Fruit fly (Drosophila melanogaster) whole organism, embryonic: ENCODE results near the gene CG18788.
A peak's percentile ranks its signal among the peaks of the same experiment; 100 is the strongest.

Source experiments
- Ada2b ChIP-seq: fragments of 200-800 bp; sonication (Bioruptor generic); IDR thresholded peaks from 2 replicates; pipeline ENCODE4 v1.3.6; 2022; ENCODE audit warnings: missing biosample characterization, missing genetic modification characterization
- Adf1 ChIP-seq: fragments of 200-800 bp; sonication (Bioruptor generic); IDR thresholded peaks from 2 replicates; pipeline ENCODE4 v1.3.6; 2022; ENCODE audit warnings: missing biosample characterization, missing genetic modification characterization
- Bdp1 ChIP-seq: fragments of 200-800 bp; sonication (Bioruptor generic); optimal IDR thresholded peaks from 3 replicates; lab custom pipeline; 2016; ENCODE audit warnings: missing biosample characterization, missing genetic modification characterization
- Blimp-1 ChIP-seq: fragments of 200-800 bp; sonication (Bioruptor generic); optimal IDR thresholded peaks from 3 replicates; lab custom pipeline; 2018; ENCODE audit warnings: missing biosample characterization, missing genetic modification characterization, mild to moderate bottlenecking, moderate library complexity, missing genetic modification reagents
- CG10654 ChIP-seq: fragments of 200-800 bp; sonication (Bioruptor generic); optimal IDR thresholded peaks from 2 replicates; lab custom pipeline; 2016; ENCODE audit warnings: missing biosample characterization, missing genetic modification characterization
- CG11504 ChIP-seq: fragments of 200-800 bp; sonication (Bioruptor generic); optimal IDR thresholded peaks from 3 replicates; lab custom pipeline; 2019; ENCODE audit warnings: missing biosample characterization, mild to moderate bottlenecking, missing genetic modification characterization, moderate library complexity
- CG12236 ChIP-seq: fragments of 200-800 bp; sonication (Bioruptor generic); optimal IDR thresholded peaks from 2 replicates; lab custom pipeline; 2016; ENCODE audit warnings: missing biosample characterization, missing genetic modification characterization
- CG12391 ChIP-seq: fragments of 200-800 bp; sonication (Bioruptor generic); optimal IDR thresholded peaks from 3 replicates; lab custom pipeline; 2018; ENCODE audit warnings: missing biosample characterization, mild to moderate bottlenecking, missing genetic modification characterization, moderate library complexity
- CG1603 ChIP-seq: fragments of 200-800 bp; sonication (Bioruptor generic); optimal IDR thresholded peaks from 2 replicates; lab custom pipeline; 2019; ENCODE audit warnings: missing biosample characterization, mild to moderate bottlenecking, missing genetic modification characterization, moderate library complexity
- CG16779 ChIP-seq: fragments of 200-800 bp; sonication (Bioruptor generic); IDR thresholded peaks from 2 replicates; pipeline ENCODE4 v1.3.6; 2022; ENCODE audit warnings: missing biosample characterization, missing genetic modification characterization
- CG16813 ChIP-seq: fragments of 200-800 bp; sonication (Bioruptor generic); IDR thresholded peaks from 3 replicates; pipeline ENCODE4 v1.3.6; 2022; ENCODE audit warnings: missing biosample characterization, missing genetic modification characterization; ENCODE audit not compliant: partially characterized antibody
- CG17186 ChIP-seq: fragments of 200-800 bp; sonication (Bioruptor generic); optimal IDR thresholded peaks from 3 replicates; lab custom pipeline; 2017; ENCODE audit warnings: missing biosample characterization, missing genetic modification reagents, missing genetic modification characterization
- CG1792 ChIP-seq: fragments of 200-800 bp; sonication (Bioruptor generic); optimal IDR thresholded peaks from 2 replicates; lab custom pipeline; 2016; ENCODE audit warnings: missing biosample characterization, missing genetic modification characterization
- CG2202 ChIP-seq: fragments of 200-800 bp; sonication (Bioruptor generic); optimal IDR thresholded peaks from 2 replicates; lab custom pipeline; 2018; ENCODE audit warnings: missing biosample characterization, mild to moderate bottlenecking, missing genetic modification characterization
- CG31365 ChIP-seq: fragments of 200-800 bp; sonication (Bioruptor generic); optimal IDR thresholded peaks from 2 replicates; lab custom pipeline; 2018; ENCODE audit warnings: missing biosample characterization, mild to moderate bottlenecking, missing genetic modification characterization
- CG4404 ChIP-seq: fragments of 200-800 bp; sonication (Bioruptor generic); IDR thresholded peaks from 2 replicates; pipeline ENCODE4 v1.3.6; 2022; ENCODE audit warnings: missing biosample characterization, missing genetic modification characterization
- CG6854 ChIP-seq: fragments of 200-800 bp; sonication (Bioruptor generic); optimal IDR thresholded peaks from 3 replicates; lab custom pipeline; 2017; ENCODE audit warnings: missing biosample characterization, mild to moderate bottlenecking, missing genetic modification characterization
- CG7928 ChIP-seq: fragments of 200-800 bp; sonication (Bioruptor generic); optimal IDR thresholded peaks from 2 replicates; lab custom pipeline; 2017; ENCODE audit warnings: missing biosample characterization, mild to moderate bottlenecking, missing genetic modification characterization
- CG7987 ChIP-seq: fragments of 200-800 bp; sonication (Bioruptor generic); optimal IDR thresholded peaks from 2 replicates; lab custom pipeline; 2018; ENCODE audit warnings: missing biosample characterization, mild to moderate bottlenecking, missing genetic modification characterization, moderate library complexity
- CG8359 ChIP-seq: fragments of 200-800 bp; sonication (Bioruptor generic); optimal IDR thresholded peaks from 2 replicates; lab custom pipeline; 2017; ENCODE audit warnings: missing biosample characterization, mild to moderate bottlenecking, missing genetic modification characterization, borderline replicate concordance
- CG8765 ChIP-seq: fragments of 200-800 bp; sonication (Bioruptor generic); IDR thresholded peaks from 2 replicates; pipeline ENCODE4 v1.3.6; 2022; ENCODE audit warnings: missing biosample characterization, missing genetic modification characterization
- CG9817 ChIP-seq: fragments of 200-800 bp; sonication (Bioruptor generic); optimal IDR thresholded peaks from 2 replicates; lab custom pipeline; 2018; ENCODE audit warnings: missing biosample characterization, mild to moderate bottlenecking, missing genetic modification characterization, moderate library complexity
- Dbx ChIP-seq: fragments of 200-800 bp; sonication (Bioruptor generic); IDR thresholded peaks from 3 replicates; pipeline ENCODE4 v1.3.6; 2022; ENCODE audit warnings: missing biosample characterization, missing genetic modification characterization
- Doc2 ChIP-seq: fragments of 200-800 bp; sonication (Bioruptor generic); IDR thresholded peaks from 2 replicates; pipeline ENCODE4 v1.3.6; 2022; ENCODE audit warnings: missing biosample characterization, missing genetic modification characterization
- H2.0 ChIP-seq: fragments of 200-800 bp; sonication (Bioruptor generic); IDR thresholded peaks from 2 replicates; pipeline ENCODE4 v1.3.6; 2022; ENCODE audit warnings: missing biosample characterization, missing genetic modification characterization
- Hr3 ChIP-seq: fragments of 200-800 bp; sonication (Bioruptor generic); optimal IDR thresholded peaks from 3 replicates; lab custom pipeline; 2016; ENCODE audit warnings: missing biosample characterization, missing genetic modification characterization
- Jarid2 ChIP-seq: fragments of 200-800 bp; sonication (Bioruptor generic); optimal IDR thresholded peaks from 3 replicates; lab custom pipeline; 2017; ENCODE audit warnings: mild to moderate bottlenecking, missing biosample characterization, missing genetic modification reagents, missing genetic modification characterization
- Max ChIP-seq: fragments of 200-800 bp; sonication (Bioruptor generic); optimal IDR thresholded peaks from 2 replicates; lab custom pipeline; 2016; ENCODE audit warnings: missing biosample characterization, mild to moderate bottlenecking, missing genetic modification characterization
- Sry-β ChIP-seq: fragments of 200-800 bp; sonication (Bioruptor generic); optimal IDR thresholded peaks from 2 replicates; lab custom pipeline; 2018; ENCODE audit warnings: missing biosample characterization, mild to moderate bottlenecking, missing genetic modification characterization, moderate library complexity
- bsh ChIP-seq, 2 experiments: fragments of 200-800 bp; sonication (Bioruptor generic); optimal IDR thresholded peaks; 2 replicates each; lab custom pipeline; 2017 to 2018; ENCODE audit warnings: mild to moderate bottlenecking in 2 of 2, missing biosample characterization in 2 of 2, missing genetic modification characterization in 2 of 2, moderate library complexity in 1 of 2
- cad ChIP-seq: fragments of >200 bp; optimal IDR thresholded peaks from 2 replicates; lab custom pipeline; 2017; ENCODE audit warnings: missing biosample characterization, missing genetic modification characterization
- chinmo ChIP-seq: fragments of 200-800 bp; sonication (Bioruptor generic); IDR thresholded peaks from 4 replicates; pipeline ENCODE4 v1.3.6; 2022; ENCODE audit warnings: missing biosample characterization, missing genetic modification characterization; ENCODE audit not compliant: partially characterized antibody
- ci ChIP-seq: fragments of 200-800 bp; sonication (Bioruptor generic); IDR thresholded peaks from 3 replicates; pipeline ENCODE4 v1.3.6; 2022; ENCODE audit warnings: missing biosample characterization, missing genetic modification characterization
- fru ChIP-seq: fragments of >200 bp; optimal IDR thresholded peaks from 2 replicates; lab custom pipeline; 2017
- gem ChIP-seq: fragments of 200-800 bp; sonication (Bioruptor generic); optimal IDR thresholded peaks from 2 replicates; lab custom pipeline; 2019; ENCODE audit warnings: missing biosample characterization, mild to moderate bottlenecking, missing genetic modification characterization, moderate library complexity
- insv ChIP-seq, 2 experiments: fragments of 200-800 bp; sonication (Bioruptor generic); optimal IDR thresholded peaks; 3 replicates each; lab custom pipeline; 2016 to 2018; ENCODE audit warnings: missing biosample characterization in 2 of 2, missing genetic modification characterization in 2 of 2
- inv ChIP-seq: fragments of 200-800 bp; sonication (Bioruptor generic); IDR thresholded peaks from 2 replicates; pipeline ENCODE4 v1.3.6; 2022; ENCODE audit warnings: missing biosample characterization, missing genetic modification characterization; ENCODE audit not compliant: partially characterized antibody
- lab ChIP-seq: fragments of 200-800 bp; sonication (Bioruptor generic); optimal IDR thresholded peaks from 3 replicates; lab custom pipeline; 2017; ENCODE audit warnings: missing biosample characterization, missing genetic modification characterization, mild to moderate bottlenecking, moderate library complexity, missing genetic modification reagents
- nom ChIP-seq: fragments of 200-800 bp; sonication (Bioruptor generic); optimal IDR thresholded peaks from 2 replicates; lab custom pipeline; 2017; ENCODE audit warnings: missing biosample characterization, missing genetic modification characterization, mild to moderate bottlenecking, moderate library complexity, missing genetic modification reagents
- org-1 ChIP-seq: fragments of 200-800 bp; sonication (Bioruptor generic); optimal IDR thresholded peaks from 2 replicates; lab custom pipeline; 2017; ENCODE audit warnings: missing biosample characterization, missing genetic modification characterization
- pan ChIP-seq, 4 experiments: fragments of >200 bp in 3 of 4; fragments of 200-800 bp in 1 of 4; sonication (Bioruptor generic) in 1 of 4; optimal IDR thresholded peaks in 3 of 4; IDR thresholded peaks in 1 of 4; 2 replicates each; pipeline versions ENCODE4 v1.3.6 to Lab custom; 2017 to 2022; ENCODE audit warnings: missing biosample characterization in 2 of 4, missing genetic modification characterization in 2 of 4, mixed read lengths in 1 of 4
- slp2 ChIP-seq: fragments of 200-800 bp; sonication (Bioruptor generic); optimal IDR thresholded peaks from 2 replicates; lab custom pipeline; 2016; ENCODE audit warnings: missing biosample characterization, missing genetic modification characterization
- unpg ChIP-seq: fragments of 200-800 bp; sonication (Bioruptor generic); optimal IDR thresholded peaks from 3 replicates; lab custom pipeline; 2018; ENCODE audit warnings: missing biosample characterization, mild to moderate bottlenecking, missing genetic modification characterization, moderate library complexity
- usp ChIP-seq: fragments of >200 bp; optimal IDR thresholded peaks from 2 replicates; lab custom pipeline; 2017; ENCODE audit warnings: missing biosample characterization, missing genetic modification characterization
- vvl ChIP-seq: fragments of 200-800 bp; sonication (Bioruptor generic); IDR thresholded peaks from 2 replicates; pipeline ENCODE4 v1.3.6; 2022; ENCODE audit warnings: missing biosample characterization, missing genetic modification characterization
- zen ChIP-seq: fragments of 200-800 bp; sonication (Bioruptor generic); optimal IDR thresholded peaks from 3 replicates; lab custom pipeline; 2018; ENCODE audit warnings: missing biosample characterization, mild to moderate bottlenecking, missing genetic modification characterization, moderate library complexity
- zf30C ChIP-seq: fragments of 200-800 bp; sonication (Bioruptor generic); optimal IDR thresholded peaks from 3 replicates; lab custom pipeline; 2018; ENCODE audit warnings: missing biosample characterization, mild to moderate bottlenecking, missing genetic modification characterization

The CG18788 gene

DNA sequence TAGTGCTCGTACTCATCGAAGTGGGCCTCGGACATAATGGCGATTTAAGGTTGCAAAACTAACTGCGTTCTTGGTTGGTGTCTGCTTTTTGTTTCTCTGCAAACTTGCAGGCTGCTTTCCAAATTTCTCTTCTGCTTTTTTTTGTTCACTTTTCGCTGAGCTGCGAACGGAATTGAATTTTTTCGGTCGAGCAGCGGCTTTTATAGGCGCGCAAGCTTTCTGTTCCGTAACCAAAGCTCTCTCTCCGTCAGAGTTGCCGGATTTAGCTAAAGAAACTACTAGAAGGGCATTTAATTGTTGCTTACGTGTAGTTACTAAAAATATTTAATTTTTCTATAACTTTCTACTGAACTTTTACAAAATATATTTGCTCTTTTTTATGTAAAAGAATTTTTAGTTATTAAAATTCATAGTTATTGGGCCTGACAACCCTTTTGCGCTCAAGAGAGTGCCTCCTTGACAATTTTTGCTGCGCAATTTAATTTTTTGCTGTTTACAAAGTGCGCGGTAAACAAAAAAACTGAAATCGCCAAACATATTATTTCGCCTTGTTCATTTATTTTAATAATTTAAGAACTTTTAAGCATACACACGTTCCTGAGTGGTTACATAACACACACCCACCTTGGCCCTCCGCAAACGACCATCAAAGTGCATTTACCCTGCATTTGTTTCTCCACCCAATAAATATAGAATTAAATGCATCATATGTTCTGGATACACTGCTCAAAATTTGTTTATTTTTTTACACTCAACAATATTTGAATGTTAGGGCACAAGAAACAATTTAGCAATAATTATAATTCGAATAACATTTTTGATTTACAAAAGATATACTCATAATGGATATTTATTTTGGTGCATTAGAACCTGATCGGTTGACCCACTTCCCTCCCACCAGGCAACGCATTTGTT, 12.2 kb downstream of the CG18788 start, which contains the start of gene CG6770 (continued):
- TF ChIP-seq bsh (GFP tag; optimal IDR thresholded peaks at IDR 0.05; lab: Kevin White, UChicago) = peak; percentile 46 to 75
- TF ChIP-seq H2.0 (GFP tag; lab: Robert Waterston, UW) = peak; percentile 73
- TF ChIP-seq slp2 = peak; percentile 38
- TF ChIP-seq cad (GFP tag; lab: Kevin White, UChicago) = no peak
- TF ChIP-seq Sry-β (GFP tag; lab: Kevin White, UChicago) = peak; percentile 76
- peak; percentile 61 for TF ChIP-seq Max (GFP tag; lab: Kevin White, UChicago)
- peak; percentile 95 for TF ChIP-seq lab (GFP tag; lab: Kevin White, UChicago)
- TF ChIP-seq Dbx = peak; percentile 90
- peak; percentile 87 for TF ChIP-seq gem (tag; lab: Kevin White, UChicago)
- peak; percentile 89 for TF ChIP-seq ci (GFP tag; lab: Robert Waterston, UW)
- TF ChIP-seq unpg = peak; percentile 89
- TF ChIP-seq CG31365 (tag; lab: Kevin White, UChicago) = peak; percentile 25
- TF ChIP-seq CG1603 (tag; lab: Kevin White, UChicago) = peak; percentile 76
- TF ChIP-seq Adf1 = peak; percentile 62
- TF ChIP-seq nom = peak; percentile 70
- TF ChIP-seq fru (lab: Kevin White, UChicago) = no peak
- no peak for TF ChIP-seq Bdp1
- peak; percentile 86 for TF ChIP-seq CG11504 (tag; lab: Kevin White, UChicago)
- no peak for TF ChIP-seq pan (optimal IDR thresholded peaks at IDR 0.05; lab: Kevin White, UChicago)
- TF ChIP-seq pan (GFP tag; optimal IDR thresholded peaks at IDR 0.05 in 1 of 2, IDR thresholded peaks at IDR 0.05 in 1 of 2) = peak in 1 of 2 experiments; percentile 90
- TF ChIP-seq CG8359 (GFP tag; lab: Kevin White, UChicago) = peak; percentile 29
- TF ChIP-seq CG16813 (GFP tag; lab: Robert Waterston, UW) = no peak
- TF ChIP-seq Doc2 = no peak
- TF ChIP-seq zen (tag; lab: Kevin White, UChicago) = peak; percentile 27
- peak; percentile 76 for TF ChIP-seq Jarid2 (GFP tag; lab: Kevin White, UChicago)
- peak; percentile 80 for TF ChIP-seq Ada2b (GFP tag; lab: Robert Waterston, UW)
- TF ChIP-seq CG9817 = peak; percentile 73
- peak; percentile 59 for TF ChIP-seq CG16779 (GFP tag; lab: Robert Waterston, UW)
- TF ChIP-seq CG2202 (tag; lab: Kevin White, UChicago) = no peak
- peak; percentile 57 for TF ChIP-seq Blimp-1 (GFP tag; lab: Kevin White, UChicago)
- TF ChIP-seq CG4404 (GFP tag; lab: Robert Waterston, UW) = peak; percentile 57; the same call in 1 of the 2 replicates
- peak; percentile 39 for TF ChIP-seq Hr3 (GFP tag; lab: Kevin White, UChicago)
- TF ChIP-seq CG12236 = no peak
- TF ChIP-seq CG6854 (GFP tag; lab: Kevin White, UChicago) = peak; percentile 74
- 0 out of 2 replicates have a peak, but pooled peaks have one; percentile 13 for TF ChIP-seq CG8765 (GFP tag; lab: Robert Waterston, UW)
- peak; percentile 28 for TF ChIP-seq zf30C (GFP tag; lab: Kevin White, UChicago)
- TF ChIP-seq vvl (GFP tag; lab: Robert Waterston, UW) = peak; percentile 93
- peak; percentile 53 for TF ChIP-seq CG7928 (GFP tag; lab: Kevin White, UChicago)
- peak; percentile 4 for TF ChIP-seq CG1792 (GFP tag; lab: Kevin White, UChicago)
- TF ChIP-seq inv (GFP tag; lab: Robert Waterston, UW) = no peak
- TF ChIP-seq org-1 (GFP tag; lab: Kevin White, UChicago) = peak; percentile 49
- peak; percentile 42 for TF ChIP-seq CG7987
- peak in 1 of 2 experiments; percentile 51 for TF ChIP-seq insv (GFP tag; optimal IDR thresholded peaks at IDR 0.05; lab: Kevin White, UChicago)
- TF ChIP-seq CG17186 (GFP tag; lab: Kevin White, UChicago) = no peak
- TF ChIP-seq chinmo (GFP tag; lab: Robert Waterston, UW) = 0 out of 4 replicates have a peak, but pooled peaks have one; percentile 66
- TF ChIP-seq CG10654 (GFP tag; lab: Kevin White, UChicago) = no peak
- peak; percentile 80 for TF ChIP-seq CG12391 (tag; lab: Kevin White, UChicago)
- TF ChIP-seq usp = no peak
